Fruit fly (Drosophila melanogaster): ENCODE data around the gene Rab9Db.

DNA sequence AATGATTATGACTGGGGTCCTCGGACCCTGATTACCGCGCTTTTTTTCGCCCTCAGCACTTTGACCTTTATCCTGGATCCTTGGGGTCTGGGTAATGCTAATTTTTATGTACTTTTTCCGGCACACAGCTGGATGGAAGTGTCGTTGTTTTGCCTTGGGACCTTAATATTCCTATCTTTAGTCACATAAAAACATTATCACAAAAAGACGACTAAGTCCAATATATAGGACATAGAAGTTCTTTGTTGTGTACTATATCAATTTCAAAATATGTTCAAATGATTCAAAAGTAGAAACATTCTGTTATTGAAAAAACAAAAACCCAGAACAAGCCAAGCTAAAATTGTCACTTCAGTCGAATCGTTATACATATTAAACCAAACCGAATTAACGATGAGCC is 34.2 kb downstream of the Rab9Db start, which contains the start of gene Rab9D:
- TF ChIP-seq cic (GFP tag; optimal IDR thresholded peaks at IDR 0.05), result no peak
- TF ChIP-seq CG5204 (GFP tag; optimal IDR thresholded peaks at IDR 0.05), result no peak
- no peak for TF ChIP-seq kay (GFP tag; ENCODE audit: borderline replicate concordance)
- TF ChIP-seq Mnt (GFP tag; optimal IDR thresholded peaks at IDR 0.05), result no peak
- no peak for TF ChIP-seq CG14711 (tag; optimal IDR thresholded peaks at IDR 0.05)
- no peak for TF ChIP-seq CG11617 (GFP tag; optimal IDR thresholded peaks at IDR 0.05)
- no peak for TF ChIP-seq CG7045 (GFP tag; optimal IDR thresholded peaks at IDR 0.05)
- TF ChIP-seq Crg-1 (GFP tag; optimal IDR thresholded peaks at IDR 0.05), result no peak
- no peak for TF ChIP-seq tj (GFP tag; optimal IDR thresholded peaks at IDR 0.05)
- no peak for TF ChIP-seq CG7101 (tag; optimal IDR thresholded peaks at IDR 0.05)
- no peak for TF ChIP-seq toe (GFP tag; optimal IDR thresholded peaks at IDR 0.05)
- no peak for TF ChIP-seq ovo (GFP tag; optimal IDR thresholded peaks at IDR 0.05)
- TF ChIP-seq bab1 (GFP tag; optimal IDR thresholded peaks at IDR 0.05), result no peak
